Fruit fly (Drosophila melanogaster): ENCODE results near the gene ChLD3.
A peak's percentile ranks its signal among the peaks of the same experiment; 100 is the strongest.

Gene ChLD3

DNA sequence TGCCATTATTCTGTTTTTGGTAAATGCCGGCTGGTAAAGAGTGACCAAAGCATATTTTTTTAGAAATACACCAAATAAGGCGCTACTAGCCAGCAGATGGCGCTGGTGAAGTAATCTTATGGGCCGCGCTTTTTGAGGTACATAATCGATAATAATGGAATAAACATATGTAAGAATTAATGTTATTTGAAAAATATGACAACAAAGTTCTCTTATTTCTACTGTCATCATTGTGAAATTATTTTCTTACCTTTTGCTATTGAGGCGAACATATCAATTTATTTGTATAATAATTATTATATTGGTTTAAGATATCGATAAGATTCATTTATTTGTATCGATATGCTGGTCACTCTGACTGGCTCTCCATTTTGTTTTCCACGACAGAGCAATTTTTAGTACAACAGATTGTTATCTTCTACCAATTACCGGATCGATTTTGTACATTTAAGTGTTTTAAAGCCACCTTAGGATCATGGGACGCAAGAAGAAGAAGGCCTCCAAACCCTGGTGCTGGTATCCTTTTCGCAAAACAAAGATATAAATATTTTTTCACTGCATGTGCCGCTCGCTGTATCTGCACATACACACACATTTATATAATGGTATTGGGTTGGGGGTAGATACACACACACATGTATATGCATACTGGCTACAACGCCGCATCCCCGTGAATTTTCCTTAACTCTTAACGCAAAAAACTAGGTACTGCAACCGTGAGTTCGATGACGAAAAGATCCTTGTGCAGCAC, 4.6 kb downstream of the ChLD3 start, which contains the start of the genes LSm7 and BuGZ (continued):
- no peak for TF ChIP-seq Jarid2 (GFP tag; optimal IDR thresholded peaks at IDR 0.05)
- no peak for TF ChIP-seq Kr (GFP tag; optimal IDR thresholded peaks at IDR 0.05)
- TF ChIP-seq mam (GFP tag; optimal IDR thresholded peaks at IDR 0.05), result no peak
- no peak for TF ChIP-seq CG17359 (tag; optimal IDR thresholded peaks at IDR 0.05)
- TF ChIP-seq CG9215 (GFP tag; IDR thresholded peaks at IDR 0.05), result no peak
- TF ChIP-seq CG14710 (tag; optimal IDR thresholded peaks at IDR 0.05), result peak; percentile 82
- TF ChIP-seq knrl (GFP tag; IDR thresholded peaks at IDR 0.05; ENCODE audit: partially characterized antibody), result peak; percentile 66
- no peak for TF ChIP-seq CG11456 (GFP tag; IDR thresholded peaks at IDR 0.05)
- TF ChIP-seq Gug (GFP tag; IDR thresholded peaks at IDR 0.05), result no peak
- no peak for TF ChIP-seq CG18599 (GFP tag; optimal IDR thresholded peaks at IDR 0.05)
- TF ChIP-seq BtbVII (GFP tag; optimal IDR thresholded peaks at IDR 0.05), result peak; percentile 8
- TF ChIP-seq CG3726 (GFP tag; IDR thresholded peaks at IDR 0.05), result no peak
- no peak for TF ChIP-seq CG4854 (GFP tag; optimal IDR thresholded peaks at IDR 0.05)
- peak; percentile 19 for TF ChIP-seq CG6254 (GFP tag; optimal IDR thresholded peaks at IDR 0.05)
- peak; percentile 49; the same call in 2 of the 3 replicates for TF ChIP-seq Doc3 (GFP tag; IDR thresholded peaks at IDR 0.05; ENCODE audit: partially characterized antibody)
- no peak for TF ChIP-seq Asciz (GFP tag; optimal IDR thresholded peaks at IDR 0.05)
- TF ChIP-seq Hmx (GFP tag; optimal IDR thresholded peaks at IDR 0.05), result no peak
- no peak for TF ChIP-seq CG16863 (GFP tag; optimal IDR thresholded peaks at IDR 0.05)
- peak; percentile 49; the same call in 1 of the 3 replicates for TF ChIP-seq row (GFP tag; IDR thresholded peaks at IDR 0.05)
- peak; percentile 20 for TF ChIP-seq Chrac-16 (GFP tag; optimal IDR thresholded peaks at IDR 0.05)
- peak; percentile 70; the same call in 1 of the 2 replicates for TF ChIP-seq onecut (GFP tag; IDR thresholded peaks at IDR 0.05)
- no peak for TF ChIP-seq Hr78 (GFP tag; optimal IDR thresholded peaks at IDR 0.05)
- TF ChIP-seq hth (optimal IDR thresholded peaks at IDR 0.05), result no peak
- no peak for TF ChIP-seq CG17385 (GFP tag; optimal IDR thresholded peaks at IDR 0.05)
- TF ChIP-seq kni (GFP tag; optimal IDR thresholded peaks at IDR 0.05), result no peak
- TF ChIP-seq gcm2 (GFP tag; optimal IDR thresholded peaks at IDR 0.05), result no peak
- no peak for TF ChIP-seq Hr3 (GFP tag; optimal IDR thresholded peaks at IDR 0.05)
- peak; percentile 63 for TF ChIP-seq Elba2 (GFP tag; optimal IDR thresholded peaks at IDR 0.05)
- TF ChIP-seq B-H1 (GFP tag; IDR thresholded peaks at IDR 0.05), result no peak
- no peak for TF ChIP-seq fu2 (GFP tag; optimal IDR thresholded peaks at IDR 0.05)
- no peak for TF ChIP-seq Trl (optimal IDR thresholded peaks at IDR 0.05)
- peak; percentile 32 for TF ChIP-seq Trl (GFP tag; optimal IDR thresholded peaks at IDR 0.05)
- TF ChIP-seq CG13296 (GFP tag; optimal IDR thresholded peaks at IDR 0.05), result peak; percentile 35
- TF ChIP-seq kay (GFP tag; optimal IDR thresholded peaks at IDR 0.05), result no peak
- no peak for TF ChIP-seq dimm (GFP tag; IDR thresholded peaks at IDR 0.05)
- TF ChIP-seq CG11695 (GFP tag; IDR thresholded peaks at IDR 0.05), result no peak
- TF ChIP-seq CG4617 (GFP tag; optimal IDR thresholded peaks at IDR 0.05; ENCODE audit: borderline replicate concordance), result peak; percentile 51
- no peak for TF ChIP-seq CG17568 (GFP tag; optimal IDR thresholded peaks at IDR 0.05)
- TF ChIP-seq CG11093 (GFP tag; IDR thresholded peaks at IDR 0.05), result no peak
- TF ChIP-seq CG15601 (tag; optimal IDR thresholded peaks at IDR 0.05), result peak; percentile 62
- TF ChIP-seq Antp (GFP tag; optimal IDR thresholded peaks at IDR 0.05), result peak; percentile 27
- TF ChIP-seq Nf-YB (GFP tag; optimal IDR thresholded peaks at IDR 0.05), result no peak
- no peak for TF ChIP-seq CG6175 (GFP tag; IDR thresholded peaks at IDR 0.05)
- TF ChIP-seq Hmr (GFP tag; optimal IDR thresholded peaks at IDR 0.05), result no peak
- no peak for TF ChIP-seq abd-A (tag; optimal IDR thresholded peaks at IDR 0.05)
- TF ChIP-seq CG18011 (GFP tag; optimal IDR thresholded peaks at IDR 0.05), result no peak
- no peak for TF ChIP-seq CG10959 (GFP tag; IDR thresholded peaks at IDR 0.05)
- TF ChIP-seq Eip74EF (GFP tag; optimal IDR thresholded peaks at IDR 0.05), result no peak
- TF ChIP-seq CG6272 (GFP tag; IDR thresholded peaks at IDR 0.05), result no peak
- peak; percentile 23 for TF ChIP-seq slou (GFP tag; optimal IDR thresholded peaks at IDR 0.05)

Data from whole organism, embryonic.